Fruit fly (Drosophila melanogaster) whole organism, wandering third instar larva: Measurements from ENCODE around the gene CG3108.
A peak's percentile ranks its signal among the peaks of the same experiment; 100 is the strongest.

Source experiments
- Abd-B ChIP-seq: fragments of >200 bp; optimal IDR thresholded peaks from 2 replicates; lab custom pipeline; 2017; ENCODE audit warnings: missing biosample characterization, missing genetic modification characterization
- CG32264 ChIP-seq: fragments of 200-800 bp; sonication (Bioruptor generic); optimal IDR thresholded peaks from 2 replicates; lab custom pipeline; 2016; ENCODE audit warnings: missing biosample characterization, missing genetic modification characterization
- CG9705 ChIP-seq: fragments of 200-800 bp; sonication (Bioruptor generic); optimal IDR thresholded peaks from 2 replicates; lab custom pipeline; 2018; ENCODE audit warnings: missing biosample characterization, mild to moderate bottlenecking, missing genetic modification characterization
- CrebA ChIP-seq: fragments of 200-800 bp; sonication (Bioruptor generic); optimal IDR thresholded peaks from 2 replicates; lab custom pipeline; 2016; ENCODE audit warnings: missing biosample characterization, mild to moderate bottlenecking, missing genetic modification characterization, borderline replicate concordance
- Dfd ChIP-seq: fragments of >200 bp; optimal IDR thresholded peaks from 2 replicates; lab custom pipeline; 2017; ENCODE audit warnings: missing biosample characterization, missing genetic modification characterization
- Dif ChIP-seq: fragments of 200-275, 200-300 bp; sonication (Bioruptor generic); optimal IDR thresholded peaks from 2 replicates; lab custom pipeline; 2018; ENCODE audit warnings: missing biosample characterization, missing genetic modification characterization; ENCODE audit not compliant: partially characterized antibody
- GATAd ChIP-seq: sonication (Bioruptor generic); optimal IDR thresholded peaks from 2 replicates; lab custom pipeline; 2016; ENCODE audit warnings: missing biosample characterization, missing genetic modification characterization
- HLH106 ChIP-seq: fragments of 200-800 bp; optimal IDR thresholded peaks from 3 replicates; lab custom pipeline; 2019; ENCODE audit warnings: missing biosample characterization, mild to moderate bottlenecking, missing genetic modification characterization, moderate library complexity
- Hnf4 ChIP-seq: fragments of 200-800 bp; sonication (Bioruptor generic); optimal IDR thresholded peaks from 2 replicates; lab custom pipeline; 2016; ENCODE audit warnings: missing biosample characterization, mild to moderate bottlenecking, missing genetic modification characterization
- Hr78 ChIP-seq: fragments of >200 bp; optimal IDR thresholded peaks from 2 replicates; lab custom pipeline; 2017; ENCODE audit warnings: missing biosample characterization, missing genetic modification characterization
- Hr83 ChIP-seq: fragments of 200-300 bp; sonication (Bioruptor generic); optimal IDR thresholded peaks from 2 replicates; lab custom pipeline; 2016; ENCODE audit warnings: missing biosample characterization, mild to moderate bottlenecking, missing genetic modification characterization, moderate library complexity; ENCODE audit not compliant: poor library complexity, severe bottlenecking
- Jra ChIP-seq: sonication (Bioruptor generic); optimal IDR thresholded peaks from 2 replicates; lab custom pipeline; 2016; ENCODE audit warnings: missing biosample characterization, missing genetic modification characterization
- Mio ChIP-seq: sonication (Bioruptor generic); optimal IDR thresholded peaks from 2 replicates; lab custom pipeline; 2016; ENCODE audit warnings: missing biosample characterization, missing genetic modification characterization
- Myc ChIP-seq: fragments of >200 bp; optimal IDR thresholded peaks from 2 replicates; lab custom pipeline; 2017
- N ChIP-seq: fragments of >200 bp; optimal IDR thresholded peaks from 2 replicates; lab custom pipeline; 2018; ENCODE audit warnings: missing biosample characterization, missing external identifiers, missing genetic modification characterization
- OdsH ChIP-seq: fragments of 200-800 bp; sonication (Bioruptor generic); optimal IDR thresholded peaks from 2 replicates; lab custom pipeline; 2016; ENCODE audit warnings: missing biosample characterization, mild to moderate bottlenecking, missing genetic modification characterization
- Rel ChIP-seq, 2 experiments: fragments of 200-800 bp; sonication (Bioruptor generic) in 1 of 2; optimal IDR thresholded peaks; 2 replicates in 1 of 2; 3 replicates in 1 of 2; lab custom pipeline; 2016 to 2019; ENCODE audit warnings: mild to moderate bottlenecking in 2 of 2, missing biosample characterization in 2 of 2, missing genetic modification characterization in 2 of 2, moderate library complexity in 1 of 2
- Sp1 ChIP-seq: fragments of 200-800 bp; sonication (Bioruptor generic); optimal IDR thresholded peaks from 3 replicates; lab custom pipeline; 2019; ENCODE audit warnings: missing biosample characterization, mild to moderate bottlenecking, missing genetic modification characterization, moderate library complexity
- Vsx2 ChIP-seq: fragments of 200-300, 225-300 bp; sonication (Bioruptor generic); optimal IDR thresholded peaks from 2 replicates; lab custom pipeline; 2018; ENCODE audit warnings: missing biosample characterization, missing genetic modification characterization; ENCODE audit not compliant: partially characterized antibody
- br ChIP-seq: fragments of 200-800 bp; sonication (Bioruptor generic); optimal IDR thresholded peaks from 2 replicates; lab custom pipeline; 2016; ENCODE audit warnings: missing biosample characterization, missing genetic modification characterization
- brk ChIP-seq: fragments of 200-800 bp; sonication (Bioruptor generic); optimal IDR thresholded peaks from 2 replicates; lab custom pipeline; 2016; ENCODE audit warnings: missing biosample characterization, mild to moderate bottlenecking, missing genetic modification characterization
- dl ChIP-seq, 2 experiments: fragments of 175-275, 200-275 bp in 1 of 2; fragments of 200-275 bp in 1 of 2; sonication (Bioruptor generic); optimal IDR thresholded peaks; lab custom pipeline; 2018; ENCODE audit warnings: mild to moderate bottlenecking in 2 of 2, missing biosample characterization in 2 of 2, missing genetic modification characterization in 2 of 2, moderate library complexity in 2 of 2; ENCODE audit not compliant: partially characterized antibody in 2 of 2, insufficient read depth in 1 of 2
- dmrt93B ChIP-seq: fragments of 200-800 bp; sonication (Bioruptor generic); optimal IDR thresholded peaks from 2 replicates; lab custom pipeline; 2018; ENCODE audit warnings: missing biosample characterization, mild to moderate bottlenecking, missing genetic modification characterization
- dsf ChIP-seq: sonication (Bioruptor generic); optimal IDR thresholded peaks from 2 replicates; lab custom pipeline; 2016; ENCODE audit warnings: missing biosample characterization, missing genetic modification characterization, borderline replicate concordance
- ey ChIP-seq: fragments of 200-800 bp; sonication (Bioruptor generic); optimal IDR thresholded peaks from 2 replicates; lab custom pipeline; 2016; ENCODE audit warnings: missing biosample characterization, missing genetic modification characterization
- foxo ChIP-seq, 2 experiments: fragments of 200-800 bp; sonication (Bioruptor generic); optimal IDR thresholded peaks; 2 replicates in 1 of 2; 3 replicates in 1 of 2; lab custom pipeline; 2016 to 2017; ENCODE audit warnings: missing biosample characterization in 2 of 2, missing genetic modification characterization in 2 of 2
- fru ChIP-seq: fragments of 200-800 bp; sonication (Bioruptor generic); optimal IDR thresholded peaks from 3 replicates; lab custom pipeline; 2016; ENCODE audit warnings: missing biosample characterization, mild to moderate bottlenecking, missing genetic modification characterization
- h ChIP-seq: fragments of 200-800 bp; sonication (Bioruptor generic); optimal IDR thresholded peaks from 3 replicates; lab custom pipeline; 2016; ENCODE audit warnings: missing biosample characterization, mild to moderate bottlenecking, missing genetic modification characterization
- jim ChIP-seq: fragments of 175-275, 200-325 bp; sonication (Bioruptor generic); optimal IDR thresholded peaks from 2 replicates; lab custom pipeline; 2016; ENCODE audit warnings: missing biosample characterization, mild to moderate bottlenecking, missing genetic modification characterization
- lola ChIP-seq: fragments of >200 bp; optimal IDR thresholded peaks from 2 replicates; lab custom pipeline; 2017; ENCODE audit warnings: missing biosample characterization, missing genetic modification characterization
- pan ChIP-seq: fragments of >200 bp; optimal IDR thresholded peaks from 2 replicates; lab custom pipeline; 2017
- psq ChIP-seq: fragments of 200-800 bp; sonication (Bioruptor generic); optimal IDR thresholded peaks from 3 replicates; lab custom pipeline; 2017; ENCODE audit warnings: missing biosample characterization, mild to moderate bottlenecking, missing genetic modification characterization, moderate library complexity
- rgr ChIP-seq: fragments of 200-800 bp; sonication (Bioruptor generic); optimal IDR thresholded peaks from 3 replicates; lab custom pipeline; 2016; ENCODE audit warnings: missing biosample characterization, mild to moderate bottlenecking, missing genetic modification characterization
- sage ChIP-seq: fragments of 200-800 bp; sonication (Bioruptor generic); optimal IDR thresholded peaks from 2 replicates; lab custom pipeline; 2016; ENCODE audit warnings: missing biosample characterization, mild to moderate bottlenecking, missing genetic modification characterization
- sv ChIP-seq: fragments of 200-800 bp; sonication (Bioruptor generic); optimal IDR thresholded peaks from 3 replicates; lab custom pipeline; 2016; ENCODE audit warnings: missing biosample characterization, missing genetic modification characterization
- tai ChIP-seq: sonication (Bioruptor generic); optimal IDR thresholded peaks from 2 replicates; lab custom pipeline; 2016; ENCODE audit warnings: missing biosample characterization, missing genetic modification characterization
- usp ChIP-seq: fragments of >200 bp; optimal IDR thresholded peaks from 2 replicates; lab custom pipeline; 2017; ENCODE audit warnings: missing biosample characterization, missing genetic modification characterization
- woc ChIP-seq: sonication (Bioruptor generic); optimal IDR thresholded peaks from 2 replicates; lab custom pipeline; 2016; ENCODE audit warnings: missing biosample characterization, mild to moderate bottlenecking, missing genetic modification characterization

The CG3108 gene

DNA sequence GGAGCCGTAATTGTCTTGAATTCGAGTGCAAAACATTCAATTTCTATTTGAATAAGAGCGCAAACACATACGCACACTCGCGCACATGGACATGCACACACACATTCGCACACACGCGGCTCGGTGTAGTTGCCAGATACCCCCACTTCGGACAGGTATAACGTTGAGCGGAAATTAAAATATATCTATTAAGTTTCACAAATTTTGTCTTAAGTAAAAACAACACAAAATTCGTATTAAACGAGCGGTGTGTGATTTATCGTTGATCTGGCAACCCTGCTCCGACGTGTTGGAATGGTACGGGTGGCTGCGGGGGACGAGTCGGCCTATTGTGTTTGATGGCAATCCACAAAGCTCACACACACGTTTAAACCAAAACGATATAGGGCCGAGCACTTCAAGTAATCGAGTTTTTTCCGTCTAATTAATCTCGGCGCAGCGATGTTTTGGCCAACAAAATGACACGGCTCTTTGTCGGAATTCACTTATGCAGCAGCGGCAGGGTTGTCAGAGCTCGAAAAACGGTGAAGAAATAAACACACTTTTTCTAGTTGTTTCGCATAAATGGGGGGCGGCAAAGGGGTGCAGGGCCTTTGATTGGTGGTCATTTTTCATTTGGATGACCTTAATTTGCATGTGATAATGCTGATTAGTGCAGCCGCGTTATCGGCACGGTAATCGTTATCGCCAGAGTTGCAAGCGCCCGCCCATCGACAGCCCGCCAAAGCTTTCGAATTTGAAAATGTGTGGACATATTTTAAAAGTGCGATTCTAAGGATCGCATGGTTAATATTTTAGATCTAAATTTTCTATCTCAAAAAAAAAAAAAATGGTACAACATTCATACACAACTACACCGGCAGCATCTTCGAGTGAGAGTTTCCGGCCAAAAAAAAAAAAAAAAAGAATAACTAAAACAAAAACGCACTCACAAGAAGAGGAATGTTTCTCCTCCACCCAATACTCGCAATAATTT, 35.3 kb downstream of the CG3108 start:
- TF ChIP-seq GATAd (GFP tag; lab: Kevin White, UChicago): no peak
- no peak for TF ChIP-seq N (GFP tag; lab: Kevin White, UChicago)
- no peak for TF ChIP-seq Vsx2
- TF ChIP-seq OdsH (GFP tag; lab: Kevin White, UChicago): peak; percentile 75
- no peak for TF ChIP-seq CrebA (GFP tag; lab: Kevin White, UChicago)
- peak; percentile 85 for TF ChIP-seq HLH106 (tag; lab: Kevin White, UChicago)
- TF ChIP-seq psq (GFP tag; lab: Kevin White, UChicago): peak; percentile 52
- TF ChIP-seq Mio: peak; percentile 48
- TF ChIP-seq Hnf4 (GFP tag; lab: Kevin White, UChicago): peak; percentile 84
- TF ChIP-seq ey (GFP tag; lab: Kevin White, UChicago): peak; percentile 89
- TF ChIP-seq CG9705: peak; percentile 68
- no peak for TF ChIP-seq dl (GFP tag; optimal IDR thresholded peaks at IDR 0.05; lab: Kevin White, UChicago; ENCODE audit: insufficient read depth in 1 of 2, partially characterized antibody in 2 of 2)
- TF ChIP-seq tai (GFP tag; lab: Kevin White, UChicago): no peak
- no peak for TF ChIP-seq usp (GFP tag; lab: Kevin White, UChicago)
- TF ChIP-seq Rel (GFP tag; optimal IDR thresholded peaks at IDR 0.05; lab: Kevin White, UChicago): no peak
- TF ChIP-seq Rel (tag; optimal IDR thresholded peaks at IDR 0.05; lab: Kevin White, UChicago): peak; percentile 54
- TF ChIP-seq sage: peak; percentile 72
- peak; percentile 86 for TF ChIP-seq br (GFP tag; lab: Kevin White, UChicago)
- peak in 1 of 2 experiments; percentile 88 for TF ChIP-seq foxo (GFP tag; optimal IDR thresholded peaks at IDR 0.05; lab: Kevin White, UChicago)
- peak; percentile 81 for TF ChIP-seq lola (GFP tag; lab: Kevin White, UChicago)
- TF ChIP-seq sv (GFP tag; lab: Kevin White, UChicago): peak; percentile 64
- TF ChIP-seq Dfd: no peak
- peak; percentile 51 for TF ChIP-seq jim (GFP tag; lab: Kevin White, UChicago)
- TF ChIP-seq Abd-B (GFP tag; lab: Kevin White, UChicago): no peak
- TF ChIP-seq Jra (GFP tag; lab: Kevin White, UChicago): peak; percentile 59
- TF ChIP-seq Dif (GFP tag; lab: Kevin White, UChicago): no peak
- peak; percentile 54 for TF ChIP-seq Hr83 (GFP tag; lab: Kevin White, UChicago)
- TF ChIP-seq woc (GFP tag; lab: Kevin White, UChicago): no peak
- TF ChIP-seq CG32264 (GFP tag; lab: Kevin White, UChicago): peak; percentile 82
- no peak for TF ChIP-seq dsf (GFP tag; lab: Kevin White, UChicago)
- TF ChIP-seq dmrt93B (GFP tag; lab: Kevin White, UChicago): peak; percentile 67
- peak; percentile 87 for TF ChIP-seq h (GFP tag; lab: Kevin White, UChicago)
- no peak for TF ChIP-seq pan
- TF ChIP-seq Hr78 (GFP tag; lab: Kevin White, UChicago): no peak
- no peak for TF ChIP-seq brk (GFP tag; lab: Kevin White, UChicago)
- TF ChIP-seq Sp1: peak; percentile 70
- TF ChIP-seq rgr (GFP tag; lab: Kevin White, UChicago): peak; percentile 87
- no peak for TF ChIP-seq Myc (lab: Kevin White, UChicago)
- peak; percentile 83 for TF ChIP-seq fru
- TF ChIP-seq, all 38 proteins: peak for 22
